Worm (Caenorhabditis elegans) whole organism, L1 larva: ENCODE data around the gene T22G5.3.

Experiments
- C04F5.9 ChIP-seq: sonication (generic microtip); optimal IDR thresholded peaks from 2 replicates; lab custom pipeline; 2016; ENCODE audit warnings: missing genetic modification characterization, missing compliant biosample characterization
- C34B4.2 ChIP-seq: sonication (generic microtip); optimal IDR thresholded peaks from 2 replicates; lab custom pipeline; 2017; ENCODE audit warnings: mild to moderate bottlenecking, missing genetic modification characterization, missing compliant biosample characterization
- Y116A8C.19 ChIP-seq: sonication (generic microtip); optimal IDR thresholded peaks from 2 replicates; lab custom pipeline; 2016; ENCODE audit warnings: missing compliant biosample characterization, missing genetic modification characterization, borderline replicate concordance
- aly-2 ChIP-seq: fragments of 150-350 bp; optimal IDR thresholded peaks from 2 replicates; lab custom pipeline; 2014; ENCODE audit warnings: missing biosample characterization, missing genetic modification characterization
- blmp-1 ChIP-seq: fragments of 150-350 bp; optimal IDR thresholded peaks from 2 replicates; lab custom pipeline; 2014; ENCODE audit warnings: missing biosample characterization, missing genetic modification characterization
- ceh-63 ChIP-seq: fragments of 200-800 bp; sonication (Bioruptor generic); optimal IDR thresholded peaks from 2 replicates; lab custom pipeline; 2018; ENCODE audit warnings: mild to moderate bottlenecking, missing genetic modification characterization, missing compliant biosample characterization
- ceh-82 ChIP-seq, 3 experiments: fragments of 150-350 bp in 1 of 3; sonication (generic microtip) in 2 of 3; optimal IDR thresholded peaks; 2 replicates each; lab custom pipeline; 2014 to 2017; ENCODE audit warnings: missing biosample characterization in 3 of 3, missing genetic modification characterization in 3 of 3
- ces-1 ChIP-seq: fragments of 150-350 bp; optimal IDR thresholded peaks from 2 replicates; lab custom pipeline; 2014; ENCODE audit warnings: missing biosample characterization, missing genetic modification reagents, missing genetic modification characterization
- efl-1 ChIP-seq, 4 experiments: fragments of 150-350 bp; optimal IDR thresholded peaks in 3 of 4; peaks in 1 of 4; 1 replicate in 1 of 4; 2 replicates in 3 of 4; lab custom pipeline; 2014; ENCODE audit warnings: missing biosample characterization in 2 of 4, missing genetic modification characterization in 2 of 4, missing genetic modification reagents in 2 of 4
- egl-13 ChIP-seq: sonication (generic microtip); optimal IDR thresholded peaks from 2 replicates; lab custom pipeline; 2016; ENCODE audit warnings: missing genotype, missing genetic modification reagents, missing genetic modification characterization, missing compliant biosample characterization
- elt-2 ChIP-seq: sonication (generic microtip); optimal IDR thresholded peaks from 2 replicates; lab custom pipeline; 2016; ENCODE audit warnings: missing genetic modification characterization, mild to moderate bottlenecking, inconsistent platforms, missing compliant biosample characterization, missing genetic modification reagents
- elt-3 ChIP-seq, 6 experiments: fragments of 150-350 bp in 1 of 6; sonication (generic microtip); optimal IDR thresholded peaks; 2 replicates each; lab custom pipeline; 2017 to 2018; ENCODE audit warnings: missing biosample characterization in 6 of 6, missing genetic modification characterization in 6 of 6, inconsistent platforms in 1 of 6
- fkh-10 ChIP-seq: sonication (generic microtip); optimal IDR thresholded peaks from 2 replicates; lab custom pipeline; 2017; ENCODE audit warnings: missing biosample characterization, missing genetic modification reagents, missing genetic modification characterization
- fos-1 ChIP-seq: fragments of 150-350 bp; optimal IDR thresholded peaks from 2 replicates; lab custom pipeline; 2014; ENCODE audit warnings: missing biosample characterization, missing genetic modification characterization
- irx-1 ChIP-seq: sonication (generic microtip); optimal IDR thresholded peaks from 2 replicates; lab custom pipeline; 2016; ENCODE audit warnings: missing genetic modification characterization, missing compliant biosample characterization
- jun-1 ChIP-seq: fragments of 150-350 bp; optimal IDR thresholded peaks from 2 replicates; lab custom pipeline; 2014; ENCODE audit warnings: missing biosample characterization, missing genetic modification reagents, missing genetic modification characterization
- lin-13 ChIP-seq: fragments of 150-350 bp; optimal IDR thresholded peaks from 2 replicates; lab custom pipeline; 2014; ENCODE audit warnings: missing biosample characterization, missing genetic modification reagents, missing genetic modification characterization
- lin-15B ChIP-seq: fragments of 150-350 bp; sonication (generic microtip); optimal IDR thresholded peaks from 3 replicates; lab custom pipeline; 2014; ENCODE audit warnings: missing biosample characterization, missing genetic modification characterization
- lin-35 ChIP-seq, 2 experiments: fragments of 150-350 bp; optimal IDR thresholded peaks; 2 replicates each; lab custom pipeline; 2014; ENCODE audit warnings: missing biosample characterization in 2 of 2, missing genetic modification characterization in 2 of 2, missing genetic modification reagents in 2 of 2
- lin-39 ChIP-seq: fragments of 150-350 bp; optimal IDR thresholded peaks from 2 replicates; lab custom pipeline; 2014; ENCODE audit warnings: missing biosample characterization, missing genetic modification reagents, missing genetic modification characterization
- mdl-1 ChIP-seq, 2 experiments: fragments of 150-350 bp; optimal IDR thresholded peaks; 2 replicates each; lab custom pipeline; 2014 to 2017; ENCODE audit warnings: missing biosample characterization in 2 of 2, missing genetic modification characterization in 2 of 2, inconsistent platforms in 1 of 2
- nhr-19 ChIP-seq: fragments of 200-800 bp; sonication (Bioruptor generic); conservative IDR thresholded peaks from 2 replicates; pipeline ENCODE4 v1.3.6; 2022; ENCODE audit warnings: missing genetic modification characterization, missing compliant biosample characterization
- nhr-20 ChIP-seq: sonication (generic microtip); optimal IDR thresholded peaks from 2 replicates; lab custom pipeline; 2016; ENCODE audit warnings: mild to moderate bottlenecking, missing genetic modification characterization, missing compliant biosample characterization
- nhr-77 ChIP-seq: fragments of 150-350 bp; optimal IDR thresholded peaks from 2 replicates; lab custom pipeline; 2014; ENCODE audit warnings: missing biosample characterization, missing genetic modification characterization
- nhr-84 ChIP-seq: sonication (generic microtip); optimal IDR thresholded peaks from 2 replicates; lab custom pipeline; 2017; ENCODE audit warnings: missing biosample characterization, missing genetic modification characterization
- pag-3 ChIP-seq: sonication (generic microtip); optimal IDR thresholded peaks from 2 replicates; lab custom pipeline; 2017; ENCODE audit warnings: missing genetic modification characterization, mild to moderate bottlenecking, missing compliant biosample characterization, antibody characterized with exemption, borderline replicate concordance; ENCODE audit not compliant: insufficient read depth
- pax-3 ChIP-seq: fragments of 200-800 bp; sonication (Bioruptor generic); optimal IDR thresholded peaks from 2 replicates; lab custom pipeline; 2018; ENCODE audit warnings: mild to moderate bottlenecking, missing genetic modification characterization, moderate library complexity, missing compliant biosample characterization
- pqm-1 ChIP-seq: sonication (generic microtip); optimal IDR thresholded peaks from 3 replicates; lab custom pipeline; 2017; ENCODE audit warnings: missing biosample characterization, missing genetic modification characterization
- skn-1 ChIP-seq: fragments of 150-350 bp; optimal IDR thresholded peaks from 2 replicates; lab custom pipeline; 2014; ENCODE audit warnings: missing biosample characterization, missing genetic modification characterization
- sup-37 ChIP-seq: fragments of 200-800 bp; sonication (Bioruptor generic); optimal IDR thresholded peaks from 2 replicates; lab custom pipeline; 2018; ENCODE audit warnings: mild to moderate bottlenecking, missing genetic modification characterization, missing compliant biosample characterization
- swsn-7 ChIP-seq: sonication (generic microtip); optimal IDR thresholded peaks from 2 replicates; lab custom pipeline; 2016; ENCODE audit warnings: missing genetic modification characterization, missing compliant biosample characterization
- tbx-2 ChIP-seq: sonication (generic microtip); optimal IDR thresholded peaks from 2 replicates; lab custom pipeline; 2016; ENCODE audit warnings: missing genetic modification characterization, missing compliant biosample characterization
- tlp-1 ChIP-seq: fragments of 150-350 bp; optimal IDR thresholded peaks from 2 replicates; lab custom pipeline; 2014; ENCODE audit warnings: missing biosample characterization, missing genetic modification characterization
- unc-98 ChIP-seq: fragments of 200-800 bp; sonication (Bioruptor generic); IDR thresholded peaks from 2 replicates; pipeline ENCODE4 v1.3.6; 2022; ENCODE audit warnings: missing genetic modification characterization, missing compliant biosample characterization
- xbp-1 ChIP-seq: sonication (generic microtip); optimal IDR thresholded peaks from 2 replicates; lab custom pipeline; 2016; ENCODE audit warnings: missing genetic modification characterization, missing compliant biosample characterization
- zag-1 ChIP-seq: fragments of 150-350 bp; optimal IDR thresholded peaks from 2 replicates; lab custom pipeline; 2014; ENCODE audit warnings: missing biosample characterization, missing genetic modification characterization
- ztf-4 ChIP-seq: fragments of 150-350 bp; optimal IDR thresholded peaks from 2 replicates; lab custom pipeline; 2014; ENCODE audit warnings: missing biosample characterization, missing genetic modification characterization

T22G5.3 gene

ce11 chrV:13892457-13893375, 12.0 kb downstream of the T22G5.3 start, which contains the start of gene sptl-3 (continued):
- TF ChIP-seq lin-13 = no peak
- no peak for TF ChIP-seq aly-2
- no peak for TF ChIP-seq nhr-77
- peak; percentile 48 for TF ChIP-seq skn-1
- no peak for TF ChIP-seq ceh-63
- TF ChIP-seq unc-98 (GFP tag; lab: Robert Waterston, UW) = no peak
- TF ChIP-seq nhr-84 (tag; lab: Kevin White, UChicago) = no peak
- TF ChIP-seq fkh-10 (GFP tag; lab: Kevin White, UChicago) = no peak
- TF ChIP-seq ceh-82 (tag; optimal IDR thresholded peaks at IDR 0.05; lab: Kevin White, UChicago) = no peak
- no peak for TF ChIP-seq lin-39 (tag; lab: Kevin White, UChicago)
- TF ChIP-seq C34B4.2 (tag; lab: Kevin White, UChicago) = no peak
- TF ChIP-seq elt-3 (tag; optimal IDR thresholded peaks at IDR 0.05; lab: Kevin White, UChicago) = peak in 2 of 6 experiments; percentile 49 to 81
- TF ChIP-seq efl-1 (optimal IDR thresholded peaks at IDR 0.05; lab: Kevin White, UChicago) = peak; percentile 4 to 22
- TF ChIP-seq efl-1 (GFP tag; optimal IDR thresholded peaks at IDR 0.05 in 1 of 2; lab: Kevin White, UChicago) = peak; percentile 10 to 88
- peak; percentile 23 to 57 for TF ChIP-seq lin-35 (GFP tag; optimal IDR thresholded peaks at IDR 0.05; lab: Kevin White, UChicago)
- no peak for TF ChIP-seq ces-1 (GFP tag; lab: Kevin White, UChicago)
- TF ChIP-seq lin-15B = no peak
- TF ChIP-seq sup-37 (GFP tag; lab: Kevin White, UChicago) = no peak
- TF ChIP-seq Y116A8C.19 = no peak
- peak; percentile 68 for TF ChIP-seq nhr-20 (tag; lab: Kevin White, UChicago)
- TF ChIP-seq fos-1 (tag; lab: Kevin White, UChicago) = no peak
- TF ChIP-seq tlp-1 = no peak
- no peak for TF ChIP-seq egl-13
- peak; percentile 83 for TF ChIP-seq blmp-1 (tag; lab: Kevin White, UChicago)
- TF ChIP-seq jun-1 (tag; lab: Kevin White, UChicago) = no peak
- no peak for TF ChIP-seq C04F5.9 (tag; lab: Kevin White, UChicago)
- TF ChIP-seq zag-1 (tag; lab: Kevin White, UChicago) = no peak
- TF ChIP-seq ztf-4 = no peak
- no peak for TF ChIP-seq xbp-1 (tag; lab: Kevin White, UChicago)
- peak; percentile 44 for TF ChIP-seq tbx-2
- peak; percentile 53 for TF ChIP-seq nhr-19
- TF ChIP-seq irx-1 (tag; lab: Kevin White, UChicago) = no peak
- TF ChIP-seq pag-3 (tag; lab: Kevin White, UChicago) = no peak
- peak in 1 of 2 experiments; percentile 61 for TF ChIP-seq mdl-1 (tag; optimal IDR thresholded peaks at IDR 0.05; lab: Kevin White, UChicago)

- TF ChIP-seq pax-3 (tag; lab: Kevin White, UChicago) (no peak), pqm-1 (peak; percentile 93), lin-35 (GFP tag; optimal IDR thresholded peaks at IDR 0.05; lab: Kevin White, UChicago) (peak in 1 of 2 experiments; percentile 48), elt-2 (tag; lab: Kevin White, UChicago) (peak; percentile 85), ceh-63 (no peak), swsn-7 (tag; lab: Kevin White, UChicago) (no peak), jun-1 (tag; lab: Kevin White, UChicago) (peak; percentile 9)
Observed at ce11 chrV:13893583-13893982, 12.9 kb downstream of the T22G5.3 start.

ce11 chrV:13898356-13898755, 17.6 kb downstream of the T22G5.3 start, which contains the start of gene cyp-35C1:
Gene cyp-35C1, minus strand, starts transcription at chrV:13898487.
- TF ChIP-seq elt-2 (tag; lab: Kevin White, UChicago) (peak; percentile 2), lin-15B (no peak)
- TF ChIP-seq, all 84 proteins: peak for 1
